Worm (Caenorhabditis elegans) whole organism, L4 larva: ENCODE results near the gene F38A1.11.

Experiments
- duxl-1 ChIP-seq: sonication (generic microtip); optimal IDR thresholded peaks from 2 replicates; lab custom pipeline; 2016; ENCODE audit warnings: mild to moderate bottlenecking, missing genetic modification characterization, moderate library complexity, missing compliant biosample characterization; ENCODE audit not compliant: poor library complexity
- lin-39 ChIP-seq: fragments of 150-350 bp; optimal IDR thresholded peaks from 2 replicates; lab custom pipeline; 2014; ENCODE audit warnings: missing biosample characterization, missing genetic modification reagents, missing genetic modification characterization
- mdl-1 ChIP-seq, 2 experiments: fragments of 150-350 bp in 1 of 2; sonication (generic microtip) in 1 of 2; optimal IDR thresholded peaks; 2 replicates each; lab custom pipeline; 2014 to 2017; ENCODE audit warnings: missing biosample characterization in 2 of 2, missing genetic modification characterization in 2 of 2

ce11 chrIV:1225596-1226232 lies 21.5 kb upstream of the F38A1.11 start, which contains the start of gene W09G12.8:
- TF ChIP-seq mdl-1 (tag; optimal IDR thresholded peaks at IDR 0.05; lab: Kevin White, UChicago) (no peak), duxl-1 (tag; lab: Kevin White, UChicago) (no peak), lin-39 (tag; lab: Kevin White, UChicago) (no peak)
